Worm (Caenorhabditis elegans) whole organism, late embryonic: Measurements from ENCODE around the gene F23B12.4.

Experiments used
- fax-1 ChIP-seq: sonication (generic microtip); optimal IDR thresholded peaks from 2 replicates; lab custom pipeline; 2016; ENCODE audit warnings: missing genotype, missing genetic modification characterization, missing compliant biosample characterization
- rnt-1 ChIP-seq: sonication (generic microtip); optimal IDR thresholded peaks from 2 replicates; lab custom pipeline; 2016; ENCODE audit warnings: missing genetic modification characterization, missing compliant biosample characterization

DNA sequence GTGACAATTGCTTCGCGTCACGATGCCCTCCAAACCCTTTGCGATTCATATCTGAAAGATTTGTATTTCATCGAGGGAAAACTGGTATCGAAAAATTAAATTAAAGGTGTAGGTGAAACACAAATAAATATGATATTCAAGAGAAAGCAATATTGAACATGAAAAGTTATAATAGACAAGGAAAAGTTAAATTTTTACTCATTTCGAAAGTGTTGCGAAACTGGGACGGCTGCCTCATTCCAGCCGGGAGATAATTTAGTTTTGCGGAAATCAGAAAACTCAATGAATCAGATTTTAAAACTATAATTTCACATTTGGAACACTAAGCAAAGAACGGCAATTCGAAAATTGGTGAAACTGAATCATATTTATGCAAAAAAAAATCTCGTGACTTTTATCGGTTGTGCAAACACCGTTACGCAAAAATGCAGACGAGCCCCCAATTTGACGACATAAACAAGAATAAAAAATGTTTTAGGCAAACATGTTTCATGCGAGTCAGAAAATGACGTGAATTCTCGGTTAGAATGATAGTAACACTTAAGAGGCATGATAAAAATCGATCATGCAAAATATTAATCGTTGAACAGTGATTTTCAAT is 25.9 kb upstream of the F23B12.4 start, which contains the start of the genes nxf-1 and C15H11.11:
- TF ChIP-seq rnt-1 (tag; lab: Kevin White, UChicago), result no peak
- TF ChIP-seq fax-1 (tag; lab: Kevin White, UChicago), result no peak
